Worm (Caenorhabditis elegans): ENCODE measurements around the gene thn-4.

thn-4 gene

DNA sequence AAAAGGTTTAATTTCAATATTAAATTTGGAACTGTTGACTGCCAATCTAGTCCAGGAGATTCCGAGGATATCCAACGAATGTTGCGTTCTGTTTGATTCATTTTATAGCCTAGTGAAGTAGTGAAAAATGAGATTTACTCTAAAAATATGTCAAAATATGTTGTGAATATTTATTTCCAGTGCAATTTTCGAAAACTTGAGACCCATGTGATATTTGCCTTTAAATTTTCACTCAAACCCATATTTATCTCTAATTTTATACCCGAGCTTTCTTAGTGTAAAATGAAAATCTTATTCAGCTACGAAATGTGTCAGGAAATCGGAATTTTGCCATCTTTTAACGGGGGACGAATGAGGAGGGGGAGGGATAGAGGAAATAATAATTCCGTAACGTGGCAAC lies 38.6 kb upstream of the thn-4 start, which contains the start of gene F09C6.16:
Gene F09C6.16, minus strand, starts transcription at position 101 of the 400 bp plus-strand sequence.
- no peak for TF ChIP-seq F13C5.2 (tag; optimal IDR thresholded peaks at IDR 0.05)

DNA sequence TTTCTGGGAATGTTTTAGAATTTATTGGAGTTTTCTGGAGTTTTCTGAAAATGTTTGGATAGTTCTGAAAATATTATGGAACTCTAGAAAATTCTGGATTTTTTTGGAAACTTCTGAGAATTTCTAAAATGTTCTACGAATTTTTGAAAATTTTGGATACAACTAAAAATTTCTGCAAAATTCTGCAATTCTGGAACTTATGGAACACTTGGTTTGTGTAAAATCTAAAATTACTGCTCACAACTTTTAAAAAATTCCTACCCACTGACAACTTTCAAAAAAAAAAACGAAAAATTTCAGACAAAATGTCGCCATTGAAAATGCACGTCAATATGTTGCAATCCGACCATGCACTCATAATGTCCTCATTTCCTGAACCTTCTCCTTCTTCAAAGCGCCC lies 33.3 kb upstream of the thn-4 start, which contains the start of gene nhr-262:
Gene nhr-262, plus strand, starts transcription at position 301 of the 400 bp plus-strand sequence.
- TF ChIP-seq ets-7 (tag; optimal IDR thresholded peaks at IDR 0.05) (no peak), pes-1 (GFP tag; IDR thresholded peaks at IDR 0.05) (no peak), ceh-36 (tag; optimal IDR thresholded peaks at IDR 0.05) (no peak), tra-4 (tag; optimal IDR thresholded peaks at IDR 0.05) (no peak), hmbx-1 (tag; optimal IDR thresholded peaks at IDR 0.05) (no peak), tbx-11 (GFP tag; IDR thresholded peaks at IDR 0.05) (no peak), B0310.2 (tag; optimal IDR thresholded peaks at IDR 0.05) (no peak), flt-1 (GFP tag; IDR thresholded peaks at IDR 0.05) (no peak), sea-1 (GFP tag; conservative IDR thresholded peaks at IDR 0.05) (no peak), ama-1 (optimal IDR thresholded peaks at IDR 0.05) (no peak)

- TF ChIP-seq B0310.2 (tag; optimal IDR thresholded peaks at IDR 0.05) (no peak), ceh-13 (GFP tag; optimal IDR thresholded peaks at IDR 0.05) (no peak), tra-4 (tag; optimal IDR thresholded peaks at IDR 0.05) (no peak), scrt-1 (GFP tag; IDR thresholded peaks at IDR 0.05) (no peak), F13C5.2 (tag; optimal IDR thresholded peaks at IDR 0.05) (no peak), ceh-36 (tag; optimal IDR thresholded peaks at IDR 0.05) (no peak), hnd-1 (tag; optimal IDR thresholded peaks at IDR 0.05) (no peak), hmbx-1 (tag; optimal IDR thresholded peaks at IDR 0.05) (no peak), tbx-37 (GFP tag; conservative IDR thresholded peaks at IDR 0.05) (no peak), ama-1 (optimal IDR thresholded peaks at IDR 0.05) (no peak), pes-1 (GFP tag; IDR thresholded peaks at IDR 0.05) (no peak), sea-1 (GFP tag; conservative IDR thresholded peaks at IDR 0.05) (no peak), flt-1 (GFP tag; IDR thresholded peaks at IDR 0.05) (no peak), hmg-4 (GFP tag; optimal IDR thresholded peaks at IDR 0.05) (no peak), aly-1 (tag; optimal IDR thresholded peaks at IDR 0.05) (no peak), tbx-11 (GFP tag; IDR thresholded peaks at IDR 0.05) (no peak), ets-7 (tag; optimal IDR thresholded peaks at IDR 0.05) (no peak)
Observed at ce11 chrV:16902726-16903125, 31.4 kb upstream of the thn-4 start, which contains the start of gene srd-68. srd-68 (minus strand) TSS chrV:16902826.

- TF ChIP-seq scrt-1 (GFP tag; IDR thresholded peaks at IDR 0.05) (no peak), tbx-37 (GFP tag; conservative IDR thresholded peaks at IDR 0.05) (no peak), ama-1 (optimal IDR thresholded peaks at IDR 0.05) (no peak), ceh-13 (GFP tag; optimal IDR thresholded peaks at IDR 0.05) (no peak), hmg-4 (GFP tag; optimal IDR thresholded peaks at IDR 0.05) (no peak), ets-7 (tag; optimal IDR thresholded peaks at IDR 0.05) (no peak), hnd-1 (tag; optimal IDR thresholded peaks at IDR 0.05) (no peak), tra-4 (tag; optimal IDR thresholded peaks at IDR 0.05) (no peak), ceh-36 (tag; optimal IDR thresholded peaks at IDR 0.05) (no peak), F13C5.2 (tag; optimal IDR thresholded peaks at IDR 0.05) (no peak)
Observed at ce11 chrV:16899355-16899754, 28.1 kb upstream of the thn-4 start, which contains the start of gene fbxa-45. fbxa-45 (minus strand) TSS chrV:16899455.

DNA sequence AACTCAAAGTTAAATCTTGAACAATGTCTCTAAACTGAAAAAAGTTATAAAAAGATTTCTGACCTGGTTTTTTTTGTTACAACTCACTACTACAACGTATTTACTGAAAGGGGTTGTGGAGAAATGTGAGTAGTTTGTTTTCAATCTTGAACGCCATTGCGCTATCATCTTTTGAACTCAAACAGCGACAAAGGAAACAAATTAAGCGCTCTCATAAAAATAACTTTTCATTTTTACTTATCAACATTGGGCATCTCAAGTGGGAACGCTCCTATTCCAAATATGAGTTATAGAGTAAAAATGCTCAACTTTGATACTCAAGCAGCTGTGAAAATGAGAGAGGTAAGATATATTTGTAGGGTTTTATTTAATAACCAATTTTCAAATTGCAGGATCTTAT lies 22.2 kb upstream of the thn-4 start, which contains the start of gene F09C6.15:
Gene F09C6.15, plus strand, starts transcription at position 301 of the 400 bp plus-strand sequence.
- TF ChIP-seq scrt-1 (GFP tag; IDR thresholded peaks at IDR 0.05) = no peak
- no peak for TF ChIP-seq ama-1 (optimal IDR thresholded peaks at IDR 0.05)
- TF ChIP-seq tbx-11 (GFP tag; IDR thresholded peaks at IDR 0.05) = no peak
- no peak for TF ChIP-seq ets-7 (tag; optimal IDR thresholded peaks at IDR 0.05)

DNA sequence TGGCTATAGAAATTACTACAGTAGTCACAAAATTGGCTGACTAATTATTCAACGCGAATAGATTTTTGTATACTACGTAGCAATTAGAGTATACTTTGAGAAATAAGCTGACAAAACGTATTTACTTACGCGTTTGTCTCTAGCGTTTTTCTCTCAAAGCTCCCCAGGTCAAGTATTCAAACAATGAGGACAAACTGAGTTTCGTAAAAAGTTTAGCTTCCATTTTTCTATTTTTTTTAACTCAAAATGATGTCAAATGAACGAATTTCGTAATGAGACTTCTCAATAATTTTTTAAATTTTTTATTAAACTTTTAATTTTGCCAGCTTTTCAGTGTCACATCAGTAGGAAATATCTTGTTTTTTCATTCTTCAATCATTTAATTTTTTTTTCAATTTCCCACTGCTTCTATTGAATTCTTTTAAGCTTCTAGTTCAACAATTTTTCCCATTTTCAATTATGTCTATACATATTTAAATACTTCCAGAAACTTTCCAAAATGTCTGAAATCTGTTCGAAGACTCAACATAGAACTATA lies 17.6 kb upstream of the thn-4 start, which contains the start of the genes ifas-2 and fbxa-44:
Gene ifas-2, minus strand, starts transcription at position 101 of the 538 bp plus-strand sequence.
Gene fbxa-44, plus strand, starts transcription at position 488 of the 538 bp plus-strand sequence.
- TF ChIP-seq hnd-1 (tag; optimal IDR thresholded peaks at IDR 0.05) = no peak

ce11 chrV:16884744-16885143 lies 13.5 kb upstream of the thn-4 start, which contains the start of gene F09C6.13:
F09C6.13 (plus strand) TSS chrV:16885044.
- TF ChIP-seq scrt-1 (GFP tag; IDR thresholded peaks at IDR 0.05) = no peak
- no peak for TF ChIP-seq tbx-37 (GFP tag; conservative IDR thresholded peaks at IDR 0.05)
- TF ChIP-seq F13C5.2 (tag; optimal IDR thresholded peaks at IDR 0.05) = no peak
- no peak for TF ChIP-seq hnd-1 (tag; optimal IDR thresholded peaks at IDR 0.05)
- no peak for TF ChIP-seq B0310.2 (tag; optimal IDR thresholded peaks at IDR 0.05)
- TF ChIP-seq ets-7 (tag; optimal IDR thresholded peaks at IDR 0.05) = no peak
- TF ChIP-seq hmg-4 (GFP tag; optimal IDR thresholded peaks at IDR 0.05) = no peak
- TF ChIP-seq flt-1 (GFP tag; IDR thresholded peaks at IDR 0.05) = no peak
- no peak for TF ChIP-seq tbx-11 (GFP tag; IDR thresholded peaks at IDR 0.05)

- no peak for TF ChIP-seq aly-1 (tag; optimal IDR thresholded peaks at IDR 0.05)
- TF ChIP-seq pes-1 (GFP tag; IDR thresholded peaks at IDR 0.05) = no peak
- TF ChIP-seq ceh-13 (GFP tag; optimal IDR thresholded peaks at IDR 0.05) = no peak
- no peak for TF ChIP-seq tbx-11 (GFP tag; IDR thresholded peaks at IDR 0.05)
- no peak for TF ChIP-seq hmg-4 (GFP tag; optimal IDR thresholded peaks at IDR 0.05)
- no peak for TF ChIP-seq F13C5.2 (tag; optimal IDR thresholded peaks at IDR 0.05)
- TF ChIP-seq flt-1 (GFP tag; IDR thresholded peaks at IDR 0.05) = no peak
- TF ChIP-seq ama-1 (optimal IDR thresholded peaks at IDR 0.05) = no peak
- TF ChIP-seq ceh-36 (tag; optimal IDR thresholded peaks at IDR 0.05) = no peak
- TF ChIP-seq ets-7 (tag; optimal IDR thresholded peaks at IDR 0.05) = no peak
- no peak for TF ChIP-seq hnd-1 (tag; optimal IDR thresholded peaks at IDR 0.05)
- TF ChIP-seq sea-1 (GFP tag; conservative IDR thresholded peaks at IDR 0.05) = no peak
- TF ChIP-seq tbx-37 (GFP tag; conservative IDR thresholded peaks at IDR 0.05) = no peak
- TF ChIP-seq B0310.2 (tag; optimal IDR thresholded peaks at IDR 0.05) = no peak
- no peak for TF ChIP-seq tra-4 (tag; optimal IDR thresholded peaks at IDR 0.05)
- no peak for TF ChIP-seq scrt-1 (GFP tag; IDR thresholded peaks at IDR 0.05)
- TF ChIP-seq hmbx-1 (tag; optimal IDR thresholded peaks at IDR 0.05) = no peak
Observed at ce11 chrV:16882260-16882918, 11.1 kb upstream of the thn-4 start, which contains the start of the genes F09C6.11 and F09C6.12. F09C6.11 (minus strand) TSS chrV:16882310. F09C6.12 (plus strand) TSS chrV:16882868.
